Fruit fly (Drosophila melanogaster) whole organism, embryonic: Measurements from ENCODE around the gene CG10598.

Experiments used
- Abd-B ChIP-seq: fragments of 200-800 bp; sonication (Bioruptor generic); optimal IDR thresholded peaks from 2 replicates; lab custom pipeline; 2018; ENCODE audit warnings: missing biosample characterization, mild to moderate bottlenecking, missing genetic modification characterization, moderate library complexity
- Aef1 ChIP-seq: fragments of 200-800 bp; sonication (Bioruptor generic); IDR thresholded peaks from 3 replicates; pipeline ENCODE4 v1.3.6; 2022; ENCODE audit warnings: missing biosample characterization, missing genetic modification characterization
- CG10654 ChIP-seq: fragments of 200-800 bp; sonication (Bioruptor generic); optimal IDR thresholded peaks from 2 replicates; lab custom pipeline; 2016; ENCODE audit warnings: missing biosample characterization, missing genetic modification characterization
- CG11085 ChIP-seq: fragments of 200-800 bp; sonication (Bioruptor generic); IDR thresholded peaks from 2 replicates; pipeline ENCODE4 v1.3.6; 2022; ENCODE audit warnings: missing biosample characterization, missing genetic modification characterization
- CG11398 ChIP-seq: fragments of 200-800 bp; sonication (Bioruptor generic); optimal IDR thresholded peaks from 2 replicates; lab custom pipeline; 2016; ENCODE audit warnings: missing biosample characterization, missing genetic modification characterization
- CG11695 ChIP-seq: fragments of 200-800 bp; sonication (Bioruptor generic); IDR thresholded peaks from 3 replicates; pipeline ENCODE4 v1.3.6; 2022; ENCODE audit warnings: missing biosample characterization, missing genetic modification characterization
- CG17359 ChIP-seq: fragments of 200-800 bp; sonication (Bioruptor generic); optimal IDR thresholded peaks from 3 replicates; lab custom pipeline; 2018; ENCODE audit warnings: missing biosample characterization, mild to moderate bottlenecking, missing genetic modification characterization, moderate library complexity
- CG18476 ChIP-seq: fragments of 200-800 bp; sonication (Bioruptor generic); optimal IDR thresholded peaks from 2 replicates; lab custom pipeline; 2016; ENCODE audit warnings: missing biosample characterization, mild to moderate bottlenecking, missing genetic modification characterization
- CG2120 ChIP-seq: fragments of 200-800 bp; sonication (Bioruptor generic); optimal IDR thresholded peaks from 3 replicates; lab custom pipeline; 2016; ENCODE audit warnings: missing biosample characterization, missing genetic modification characterization
- CG32767 ChIP-seq: fragments of 200-800 bp; sonication (Bioruptor generic); IDR thresholded peaks from 2 replicates; pipeline ENCODE4 v1.3.6; 2022; ENCODE audit warnings: missing biosample characterization, missing genetic modification characterization
- CG4707 ChIP-seq: fragments of 200-800 bp; sonication (Bioruptor generic); optimal IDR thresholded peaks from 2 replicates; lab custom pipeline; 2018; ENCODE audit warnings: missing biosample characterization, mild to moderate bottlenecking, missing genetic modification characterization, moderate library complexity
- CG5180 ChIP-seq: fragments of 200-800 bp; sonication (Bioruptor generic); optimal IDR thresholded peaks from 3 replicates; lab custom pipeline; 2017; ENCODE audit warnings: missing biosample characterization, missing genetic modification characterization, mild to moderate bottlenecking, moderate library complexity, missing genetic modification reagents
- CG6254 ChIP-seq: fragments of 200-800 bp; sonication (Bioruptor generic); optimal IDR thresholded peaks from 3 replicates; lab custom pipeline; 2017; ENCODE audit warnings: mild to moderate bottlenecking, missing biosample characterization, missing genetic modification reagents, missing genetic modification characterization
- CG6813 ChIP-seq: fragments of 200-800 bp; sonication (Bioruptor generic); optimal IDR thresholded peaks from 2 replicates; lab custom pipeline; 2017; ENCODE audit warnings: missing biosample characterization, missing genetic modification characterization, mild to moderate bottlenecking, moderate library complexity, missing genetic modification reagents
- CG7556 ChIP-seq: fragments of 200-800 bp; sonication (Bioruptor generic); optimal IDR thresholded peaks from 2 replicates; lab custom pipeline; 2017; ENCODE audit warnings: missing biosample characterization, mild to moderate bottlenecking, missing genetic modification characterization
- CG9932 ChIP-seq: fragments of 200-800 bp; sonication (Bioruptor generic); IDR thresholded peaks from 2 replicates; pipeline ENCODE4 v1.3.6; 2022; ENCODE audit warnings: missing biosample characterization, missing genetic modification characterization
- Camta ChIP-seq: fragments of 200-800 bp; sonication (Bioruptor generic); optimal IDR thresholded peaks from 2 replicates; lab custom pipeline; 2016; ENCODE audit warnings: missing biosample characterization, missing genetic modification characterization
- Chrac-16 ChIP-seq: fragments of 200-800 bp; sonication (Bioruptor generic); optimal IDR thresholded peaks from 3 replicates; lab custom pipeline; 2016; ENCODE audit warnings: missing biosample characterization, missing genetic modification characterization
- CoRest ChIP-seq: fragments of 200-800 bp; sonication (Bioruptor generic); optimal IDR thresholded peaks from 3 replicates; lab custom pipeline; 2018; ENCODE audit warnings: missing biosample characterization, mild to moderate bottlenecking, missing genetic modification characterization, moderate library complexity
- Deaf1 ChIP-seq: fragments of 200-800 bp; optimal IDR thresholded peaks from 3 replicates; lab custom pipeline; 2019; ENCODE audit warnings: missing biosample characterization, mild to moderate bottlenecking, missing genetic modification characterization, moderate library complexity
- Hr51 ChIP-seq, 2 experiments: fragments of 200-800 bp; sonication (Bioruptor generic); optimal IDR thresholded peaks; 2 replicates in 1 of 2; 3 replicates in 1 of 2; lab custom pipeline; 2016 to 2018; ENCODE audit warnings: missing biosample characterization in 2 of 2, missing genetic modification characterization in 2 of 2, mild to moderate bottlenecking in 1 of 2, moderate library complexity in 1 of 2
- Hr78 ChIP-seq, 2 experiments: fragments of 200-800 bp in 1 of 2; fragments of >200 bp in 1 of 2; sonication (Bioruptor generic) in 1 of 2; optimal IDR thresholded peaks; 2 replicates each; lab custom pipeline; 2017 to 2019; ENCODE audit warnings: missing biosample characterization in 2 of 2, missing genetic modification characterization in 2 of 2, mild to moderate bottlenecking in 1 of 2, moderate library complexity in 1 of 2
- Mad ChIP-seq: fragments of 200-800 bp; sonication (Bioruptor generic); optimal IDR thresholded peaks from 2 replicates; lab custom pipeline; 2016; ENCODE audit warnings: missing biosample characterization, missing genetic modification characterization
- NC2β ChIP-seq: fragments of 200-800 bp; sonication (Bioruptor generic); optimal IDR thresholded peaks from 2 replicates; lab custom pipeline; 2016; ENCODE audit warnings: missing biosample characterization, missing genetic modification characterization
- NFAT ChIP-seq: fragments of 200-800 bp; sonication (Bioruptor generic); IDR thresholded peaks from 2 replicates; pipeline ENCODE4 v1.3.6; 2022; ENCODE audit warnings: missing biosample characterization, missing genetic modification characterization
- Nf-YA ChIP-seq: fragments of 200-800 bp; sonication (Bioruptor generic); IDR thresholded peaks from 2 replicates; pipeline ENCODE4 v1.3.6; 2022; ENCODE audit warnings: missing biosample characterization, missing genetic modification characterization
- Sox102F ChIP-seq: fragments of 200-800 bp; sonication (Bioruptor generic); optimal IDR thresholded peaks from 2 replicates; lab custom pipeline; 2018; ENCODE audit warnings: missing biosample characterization, mild to moderate bottlenecking, missing genetic modification characterization, moderate library complexity
- Ssrp ChIP-seq: fragments of 200-800 bp; sonication (Bioruptor generic); optimal IDR thresholded peaks from 2 replicates; lab custom pipeline; 2018; ENCODE audit warnings: missing biosample characterization, mild to moderate bottlenecking, missing genetic modification characterization, moderate library complexity
- TFAM ChIP-seq: fragments of 200-800 bp; sonication (Bioruptor generic); optimal IDR thresholded peaks from 2 replicates; lab custom pipeline; 2017; ENCODE audit warnings: missing biosample characterization, missing genetic modification characterization, inconsistent platforms
- Tbp ChIP-seq: fragments of >200 bp; optimal IDR thresholded peaks from 2 replicates; lab custom pipeline; 2018; ENCODE audit warnings: missing biosample characterization, missing genetic modification characterization
- Xbp1 ChIP-seq: fragments of 200-800 bp; sonication (Bioruptor generic); optimal IDR thresholded peaks from 3 replicates; lab custom pipeline; 2016; ENCODE audit warnings: missing biosample characterization, mild to moderate bottlenecking, missing genetic modification characterization
- ap ChIP-seq: fragments of 200-800 bp; sonication (Bioruptor generic); IDR thresholded peaks from 2 replicates; pipeline ENCODE4 v1.3.6; 2022; ENCODE audit warnings: missing biosample characterization, missing genetic modification characterization
- ato ChIP-seq: fragments of 200-800 bp; sonication (Bioruptor generic); IDR thresholded peaks from 2 replicates; pipeline ENCODE4 v1.3.6; 2022; ENCODE audit warnings: missing biosample characterization, missing genetic modification characterization; ENCODE audit not compliant: partially characterized antibody
- bab2 ChIP-seq: fragments of 200-800 bp; sonication (Bioruptor generic); optimal IDR thresholded peaks from 2 replicates; lab custom pipeline; 2016; ENCODE audit warnings: missing biosample characterization, missing genetic modification characterization
- bbx ChIP-seq: fragments of 200-800 bp; sonication (Bioruptor generic); IDR thresholded peaks from 2 replicates; pipeline ENCODE4 v1.3.6; 2022; ENCODE audit warnings: missing biosample characterization, missing genetic modification characterization; ENCODE audit not compliant: partially characterized antibody
- chif ChIP-seq, 2 experiments: fragments of 200-800 bp; sonication (Bioruptor generic); optimal IDR thresholded peaks; 3 replicates each; lab custom pipeline; 2016; ENCODE audit warnings: missing biosample characterization in 2 of 2, missing genetic modification characterization in 2 of 2
- grau ChIP-seq: fragments of 200-800 bp; optimal IDR thresholded peaks from 3 replicates; lab custom pipeline; 2019; ENCODE audit warnings: missing biosample characterization, mild to moderate bottlenecking, missing genetic modification characterization, moderate library complexity
- jigr1 ChIP-seq: fragments of 200-800 bp; sonication (Bioruptor generic); IDR thresholded peaks from 3 replicates; pipeline ENCODE4 v1.3.6; 2022; ENCODE audit warnings: missing biosample characterization, missing genetic modification characterization
- klu ChIP-seq: fragments of 200-800 bp; sonication (Bioruptor generic); IDR thresholded peaks from 2 replicates; pipeline ENCODE4 v1.3.6; 2022; ENCODE audit warnings: missing biosample characterization, missing genetic modification characterization
- lilli ChIP-seq: fragments of 200-800 bp; sonication (Bioruptor generic); optimal IDR thresholded peaks from 3 replicates; lab custom pipeline; 2016; ENCODE audit warnings: missing biosample characterization, missing genetic modification characterization
- mld ChIP-seq: fragments of 200-800 bp; sonication (Bioruptor generic); IDR thresholded peaks from 3 replicates; pipeline ENCODE4 v1.3.6; 2022; ENCODE audit warnings: missing biosample characterization, missing genetic modification characterization; ENCODE audit not compliant: partially characterized antibody
- nmo ChIP-seq: fragments of 200-800 bp; sonication (Bioruptor generic); optimal IDR thresholded peaks from 2 replicates; lab custom pipeline; 2018; ENCODE audit warnings: missing biosample characterization, mild to moderate bottlenecking, missing genetic modification characterization, moderate library complexity
- sc ChIP-seq, 3 experiments: fragments of >200 bp in 2 of 3; fragments of 200-800 bp in 1 of 3; sonication (Bioruptor generic) in 1 of 3; optimal IDR thresholded peaks; 2 replicates in 2 of 3; 3 replicates in 1 of 3; lab custom pipeline; 2017; ENCODE audit warnings: mild to moderate bottlenecking in 1 of 3, missing biosample characterization in 1 of 3, missing genetic modification characterization in 1 of 3, missing genetic modification reagents in 1 of 3
- sr ChIP-seq: fragments of 200-800 bp; sonication (Bioruptor generic); IDR thresholded peaks from 3 replicates; pipeline ENCODE4 v1.3.6; 2022; ENCODE audit warnings: missing biosample characterization, missing genetic modification characterization
- tio ChIP-seq: fragments of 200-800 bp; sonication (Bioruptor generic); optimal IDR thresholded peaks from 2 replicates; lab custom pipeline; 2017; ENCODE audit warnings: missing biosample characterization, missing genetic modification characterization, inconsistent platforms
- tll ChIP-seq, 2 experiments: fragments of 200-800 bp in 1 of 2; fragments of >200 bp in 1 of 2; sonication (Bioruptor generic) in 1 of 2; optimal IDR thresholded peaks; 2 replicates each; lab custom pipeline; 2017 to 2019; ENCODE audit warnings: missing biosample characterization in 2 of 2, missing genetic modification characterization in 2 of 2, mild to moderate bottlenecking in 1 of 2, moderate library complexity in 1 of 2
- vfl ChIP-seq: fragments of 200-800 bp; sonication (Bioruptor generic); optimal IDR thresholded peaks from 2 replicates; lab custom pipeline; 2016; ENCODE audit warnings: missing biosample characterization, missing genetic modification characterization
- vnd ChIP-seq: fragments of 200-800 bp; sonication (Bioruptor generic); IDR thresholded peaks from 3 replicates; pipeline ENCODE4 v1.3.6; 2022; ENCODE audit warnings: missing biosample characterization, missing genetic modification characterization; ENCODE audit not compliant: partially characterized antibody

CG10598 gene

DNA sequence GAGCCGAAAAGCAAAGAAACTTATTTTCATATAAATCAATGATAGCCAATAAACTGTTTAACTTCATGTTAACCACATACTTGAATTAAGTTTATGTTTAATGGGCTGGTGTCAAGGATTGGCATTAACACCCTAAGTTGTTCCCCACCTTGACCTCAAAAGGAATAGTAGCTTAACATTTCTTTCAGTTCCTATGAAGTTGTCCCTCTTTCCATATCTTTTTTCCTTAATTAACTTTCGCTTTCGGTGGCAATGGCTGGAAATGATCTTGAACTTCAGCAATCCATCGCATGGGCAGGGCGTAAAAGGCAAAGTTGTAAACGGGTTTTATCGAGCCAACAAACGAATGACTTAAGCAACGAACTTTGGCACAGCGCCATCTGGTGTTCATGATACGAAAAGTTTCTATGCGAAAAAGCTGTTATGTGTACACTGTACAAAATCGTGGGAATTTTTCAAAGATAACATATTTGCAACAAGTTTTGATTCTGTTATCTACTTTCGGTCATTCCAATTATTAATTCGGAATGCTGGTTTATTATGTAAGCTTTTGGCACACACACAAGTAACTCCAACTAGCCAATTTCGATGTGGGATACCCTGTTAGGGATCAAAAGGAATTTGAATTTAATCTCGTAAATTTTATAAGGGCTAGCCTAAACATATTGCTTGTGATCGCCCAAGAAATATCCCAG, 3.0 kb upstream of the CG10598 start (continued):
- no peak for TF ChIP-seq sc (optimal IDR thresholded peaks at IDR 0.05; lab: Kevin White, UChicago)
- TF ChIP-seq sc (GFP tag; optimal IDR thresholded peaks at IDR 0.05; lab: Kevin White, UChicago): peak; percentile 5
- TF ChIP-seq vnd: no peak
- TF ChIP-seq CG4707 (GFP tag; lab: Kevin White, UChicago): no peak
- peak in 1 of 2 experiments; percentile 36 for TF ChIP-seq Hr51 (GFP tag; optimal IDR thresholded peaks at IDR 0.05; lab: Kevin White, UChicago)
- no peak for TF ChIP-seq Aef1
- peak; percentile 0 for TF ChIP-seq vfl (GFP tag; lab: Kevin White, UChicago)
- no peak for TF ChIP-seq CG5180 (GFP tag; lab: Kevin White, UChicago)
- TF ChIP-seq CG11695 (GFP tag; lab: Robert Waterston, UW): no peak
- TF ChIP-seq NC2β: peak; percentile 44
- no peak for TF ChIP-seq tll (GFP tag; optimal IDR thresholded peaks at IDR 0.05; lab: Kevin White, UChicago)
- no peak for TF ChIP-seq Tbp (GFP tag; lab: Kevin White, UChicago)
- no peak for TF ChIP-seq CG11085 (GFP tag; lab: Robert Waterston, UW)
- TF ChIP-seq grau (tag; lab: Kevin White, UChicago): peak; percentile 38
- peak in 1 of 2 experiments; percentile 49 for TF ChIP-seq Hr78 (GFP tag; optimal IDR thresholded peaks at IDR 0.05; lab: Kevin White, UChicago)
- TF ChIP-seq TFAM: no peak
- TF ChIP-seq Abd-B (GFP tag; lab: Kevin White, UChicago): peak; percentile 34
- TF ChIP-seq CG7556 (GFP tag; lab: Kevin White, UChicago): peak; percentile 2
- TF ChIP-seq chif (GFP tag; optimal IDR thresholded peaks at IDR 0.05; lab: Kevin White, UChicago): no peak
- peak; percentile 29 for TF ChIP-seq Mad (GFP tag; lab: Kevin White, UChicago)
- no peak for TF ChIP-seq CG18476 (GFP tag; lab: Kevin White, UChicago)
- TF ChIP-seq CG10654 (GFP tag; lab: Kevin White, UChicago): no peak
- peak; percentile 28 for TF ChIP-seq Sox102F (GFP tag; lab: Kevin White, UChicago)
- peak; percentile 25 for TF ChIP-seq Camta (GFP tag; lab: Kevin White, UChicago)
- no peak for TF ChIP-seq Nf-YA
- peak; percentile 30; the same call in 1 of the 2 replicates for TF ChIP-seq CG9932
- no peak for TF ChIP-seq CG17359 (tag; lab: Kevin White, UChicago)
- no peak for TF ChIP-seq ato (GFP tag; lab: Robert Waterston, UW)
- no peak for TF ChIP-seq NFAT (GFP tag; lab: Robert Waterston, UW)
- TF ChIP-seq bbx (GFP tag; lab: Robert Waterston, UW): no peak
- no peak for TF ChIP-seq mld
- TF ChIP-seq CG2120 (GFP tag; lab: Kevin White, UChicago): peak; percentile 44
- no peak for TF ChIP-seq sr
- peak; percentile 30 for TF ChIP-seq bab2
- TF ChIP-seq Xbp1 (GFP tag; lab: Kevin White, UChicago): peak; percentile 34
- no peak for TF ChIP-seq tio (GFP tag; lab: Kevin White, UChicago)
- TF ChIP-seq ap (GFP tag; lab: Robert Waterston, UW): no peak
- peak; percentile 35 for TF ChIP-seq nmo
- TF ChIP-seq klu (GFP tag; lab: Robert Waterston, UW): no peak
- no peak for TF ChIP-seq CG6254 (GFP tag; lab: Kevin White, UChicago)
- no peak for TF ChIP-seq CG11398 (GFP tag; lab: Kevin White, UChicago)
- TF ChIP-seq jigr1 (GFP tag; lab: Robert Waterston, UW): no peak
- TF ChIP-seq lilli (GFP tag; lab: Kevin White, UChicago): peak; percentile 42
- peak; percentile 50 for TF ChIP-seq CoRest (tag; lab: Kevin White, UChicago)
- peak; percentile 52 for TF ChIP-seq Ssrp (tag; lab: Kevin White, UChicago)
- no peak for TF ChIP-seq Deaf1 (tag; lab: Kevin White, UChicago)
- no peak for TF ChIP-seq CG32767 (GFP tag; lab: Robert Waterston, UW)
- peak; percentile 21 for TF ChIP-seq Chrac-16 (GFP tag; lab: Kevin White, UChicago)
- TF ChIP-seq CG6813 (GFP tag; lab: Kevin White, UChicago): no peak
